Worm (Caenorhabditis elegans) whole organism, L4/young adult: ENCODE results near the gene Y49G5B.1.

ENCODE experiments used
- W03F9.2 ChIP-seq: fragments of 150-350 bp; optimal IDR thresholded peaks from 2 replicates; lab custom pipeline; 2014; ENCODE audit warnings: missing biosample characterization, missing genetic modification characterization
- dao-5 ChIP-seq: sonication (generic microtip); optimal IDR thresholded peaks from 2 replicates; lab custom pipeline; 2016; ENCODE audit warnings: missing genotype, missing genetic modification characterization, moderate library complexity, missing compliant biosample characterization
- him-1 ChIP-seq: sonication (generic microtip); optimal IDR thresholded peaks from 2 replicates; lab custom pipeline; 2016; ENCODE audit warnings: missing genotype, missing genetic modification reagents, missing genetic modification characterization, missing compliant biosample characterization

DNA sequence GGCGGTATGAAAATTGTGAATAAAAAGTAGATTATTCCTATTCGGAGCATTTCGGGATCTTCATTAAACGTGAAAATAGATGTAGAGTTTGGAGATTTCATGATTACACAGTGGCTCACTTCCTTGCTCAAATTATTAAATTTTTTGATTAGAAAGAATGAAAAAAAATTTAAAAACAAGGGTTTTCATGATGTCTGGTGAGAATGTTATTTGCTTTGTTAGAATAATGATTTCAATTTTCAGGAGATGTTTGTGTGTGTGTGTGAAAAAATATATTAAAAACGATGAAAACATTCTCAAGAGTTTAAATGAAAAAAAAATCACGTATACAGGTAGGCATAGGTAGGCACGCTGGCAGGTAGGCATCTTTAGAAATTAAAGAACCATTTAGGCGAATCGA lies 28.8 kb downstream of the Y49G5B.1 start, which contains the start of gene srt-68:
- TF ChIP-seq dao-5 (tag; lab: Kevin White, UChicago) (no peak), him-1 (tag; lab: Kevin White, UChicago) (no peak), W03F9.2 (tag; lab: Kevin White, UChicago) (no peak)
